Fruit fly (Drosophila melanogaster): ENCODE measurements around the gene Mur29B.

The Mur29B gene

dm6 chr2L:8362273-8362954 is 10.4 kb downstream of the Mur29B start, which contains the start of gene CG7627 (continued):
- TF ChIP-seq CG4854 (GFP tag; optimal IDR thresholded peaks at IDR 0.05) (peak; percentile 19), mam (GFP tag; optimal IDR thresholded peaks at IDR 0.05) (peak; percentile 84), CG30020 (tag; optimal IDR thresholded peaks at IDR 0.05) (peak; percentile 32), CG6813 (GFP tag; optimal IDR thresholded peaks at IDR 0.05) (peak; percentile 78), Elba2 (GFP tag; optimal IDR thresholded peaks at IDR 0.05) (peak; percentile 89), Eip74EF (GFP tag; optimal IDR thresholded peaks at IDR 0.05) (peak in 1 of 2 experiments; percentile 41), pfk (GFP tag; optimal IDR thresholded peaks at IDR 0.05) (no peak), repo (GFP tag; optimal IDR thresholded peaks at IDR 0.05) (peak; percentile 73), CG6765 (GFP tag; optimal IDR thresholded peaks at IDR 0.05) (peak; percentile 67), Spps (tag; optimal IDR thresholded peaks at IDR 0.05) (no peak), corto (GFP tag; optimal IDR thresholded peaks at IDR 0.05) (no peak), CG32767 (GFP tag; IDR thresholded peaks at IDR 0.05) (peak; percentile 64; the same call in 1 of the 2 replicates), HLHmδ (GFP tag; optimal IDR thresholded peaks at IDR 0.05) (no peak), CG10462 (GFP tag; optimal IDR thresholded peaks at IDR 0.05) (peak; percentile 45), CG7357 (GFP tag; IDR thresholded peaks at IDR 0.05) (peak; percentile 73; the same call in 2 of the 3 replicates), disco-r (GFP tag; optimal IDR thresholded peaks at IDR 0.05) (peak; percentile 74), Atf-2 (GFP tag; optimal IDR thresholded peaks at IDR 0.05) (peak; percentile 60), CG5953 (GFP tag; IDR thresholded peaks at IDR 0.05) (no peak), CG16779 (GFP tag; IDR thresholded peaks at IDR 0.05) (0 out of 2 replicates have a peak, but pooled peaks have one; percentile 34), CG3726 (GFP tag; IDR thresholded peaks at IDR 0.05) (0 out of 3 replicates have a peak, but pooled peaks have one; percentile 51), usp (GFP tag; optimal IDR thresholded peaks at IDR 0.05) (no peak), CG14014 (GFP tag; IDR thresholded peaks at IDR 0.05) (peak; percentile 71), CG4328 (GFP tag; optimal IDR thresholded peaks at IDR 0.05) (peak; percentile 57), Hand (GFP tag; optimal IDR thresholded peaks at IDR 0.05) (peak; percentile 62), CG12942 (GFP tag; optimal IDR thresholded peaks at IDR 0.05) (peak; percentile 37), CG8478 (optimal IDR thresholded peaks at IDR 0.05) (no peak), crol (GFP tag; IDR thresholded peaks at IDR 0.05) (no peak), CG17612 (GFP tag; IDR thresholded peaks at IDR 0.05) (no peak), btn (GFP tag; optimal IDR thresholded peaks at IDR 0.05) (peak; percentile 19), Sin3A (optimal IDR thresholded peaks at IDR 0.05) (no peak), CG10979 (tag; optimal IDR thresholded peaks at IDR 0.05) (peak; percentile 78), Side (GFP tag; optimal IDR thresholded peaks at IDR 0.05) (peak; percentile 70), CG2120 (GFP tag; optimal IDR thresholded peaks at IDR 0.05) (peak; percentile 89), Ets65A (GFP tag) (peak; percentile 97), CG9876 (GFP tag; optimal IDR thresholded peaks at IDR 0.05) (peak; percentile 35), jing (GFP tag; optimal IDR thresholded peaks at IDR 0.05) (peak; percentile 13), CG10431 (GFP tag; optimal IDR thresholded peaks at IDR 0.05) (no peak), zen2 (GFP tag; IDR thresholded peaks at IDR 0.05; ENCODE audit: partially characterized antibody) (no peak), ab (GFP tag; optimal IDR thresholded peaks at IDR 0.05) (peak; percentile 72), Meics (GFP tag; optimal IDR thresholded peaks at IDR 0.05) (peak; percentile 84), nerfin-2 (GFP tag; IDR thresholded peaks at IDR 0.05; ENCODE audit: partially characterized antibody) (no peak), sd (tag; optimal IDR thresholded peaks at IDR 0.05) (peak; percentile 41), Hmx (GFP tag; optimal IDR thresholded peaks at IDR 0.05) (peak; percentile 20), lmd (GFP tag; IDR thresholded peaks at IDR 0.05) (peak; percentile 85), Hr39 (optimal IDR thresholded peaks at IDR 0.05) (no peak), CG7987 (GFP tag; optimal IDR thresholded peaks at IDR 0.05) (peak; percentile 38), CG1832 (GFP tag; optimal IDR thresholded peaks at IDR 0.05) (no peak), salm (tag; optimal IDR thresholded peaks at IDR 0.05) (no peak), grau (tag; optimal IDR thresholded peaks at IDR 0.05) (peak; percentile 98), Myb (GFP tag; optimal IDR thresholded peaks at IDR 0.05) (peak; percentile 65), ind (GFP tag; optimal IDR thresholded peaks at IDR 0.05) (peak; percentile 78)
